Worm (Caenorhabditis elegans): ENCODE measurements around the gene nep-13.

- TF ChIP-seq nhr-11 (tag; optimal IDR thresholded peaks at IDR 0.05) (no peak), nhr-12 (tag; optimal IDR thresholded peaks at IDR 0.05) (no peak), ceh-82 (tag; optimal IDR thresholded peaks at IDR 0.05) (no peak), nhr-237 (tag; optimal IDR thresholded peaks at IDR 0.05) (no peak), unc-55 (GFP tag; optimal IDR thresholded peaks at IDR 0.05) (no peak), aly-2 (tag; optimal IDR thresholded peaks at IDR 0.05) (no peak), ama-1 (optimal IDR thresholded peaks at IDR 0.05) (no peak), R02D3.7 (tag; optimal IDR thresholded peaks at IDR 0.05) (no peak), unc-62 (GFP tag; optimal IDR thresholded peaks at IDR 0.05) (no peak), fos-1 (tag; optimal IDR thresholded peaks at IDR 0.05) (no peak), dmd-4 (tag; optimal IDR thresholded peaks at IDR 0.05) (no peak), lin-39 (tag; optimal IDR thresholded peaks at IDR 0.05) (no peak)
Observed at ce11 chrII:3249406-3249805, 33.0 kb upstream of the nep-13 start, which contains the start of gene clec-124.

Measured in whole organism, L2 larva.